Fruit fly (Drosophila melanogaster) whole organism, embryonic: ENCODE measurements around the gene Nle.

Experiments used
- Blimp-1 ChIP-seq: fragments of 200-800 bp; sonication (Bioruptor generic); optimal IDR thresholded peaks from 3 replicates; lab custom pipeline; 2018; ENCODE audit warnings: missing biosample characterization, missing genetic modification characterization, mild to moderate bottlenecking, moderate library complexity, missing genetic modification reagents
- CG4404 ChIP-seq: fragments of 200-800 bp; sonication (Bioruptor generic); IDR thresholded peaks from 2 replicates; pipeline ENCODE4 v1.3.6; 2022; ENCODE audit warnings: missing biosample characterization, missing genetic modification characterization
- Dll ChIP-seq: fragments of 200-800 bp; sonication (Bioruptor generic); IDR thresholded peaks from 4 replicates; pipeline ENCODE4 v1.3.6; 2022; ENCODE audit warnings: missing biosample characterization, missing genetic modification characterization; ENCODE audit not compliant: partially characterized antibody
- Ssrp ChIP-seq: fragments of 200-800 bp; sonication (Bioruptor generic); optimal IDR thresholded peaks from 2 replicates; lab custom pipeline; 2018; ENCODE audit warnings: missing biosample characterization, mild to moderate bottlenecking, missing genetic modification characterization, moderate library complexity
- repo ChIP-seq: fragments of 200-800 bp; sonication (Bioruptor generic); optimal IDR thresholded peaks from 2 replicates; lab custom pipeline; 2016; ENCODE audit warnings: missing biosample characterization, missing genetic modification characterization

DNA sequence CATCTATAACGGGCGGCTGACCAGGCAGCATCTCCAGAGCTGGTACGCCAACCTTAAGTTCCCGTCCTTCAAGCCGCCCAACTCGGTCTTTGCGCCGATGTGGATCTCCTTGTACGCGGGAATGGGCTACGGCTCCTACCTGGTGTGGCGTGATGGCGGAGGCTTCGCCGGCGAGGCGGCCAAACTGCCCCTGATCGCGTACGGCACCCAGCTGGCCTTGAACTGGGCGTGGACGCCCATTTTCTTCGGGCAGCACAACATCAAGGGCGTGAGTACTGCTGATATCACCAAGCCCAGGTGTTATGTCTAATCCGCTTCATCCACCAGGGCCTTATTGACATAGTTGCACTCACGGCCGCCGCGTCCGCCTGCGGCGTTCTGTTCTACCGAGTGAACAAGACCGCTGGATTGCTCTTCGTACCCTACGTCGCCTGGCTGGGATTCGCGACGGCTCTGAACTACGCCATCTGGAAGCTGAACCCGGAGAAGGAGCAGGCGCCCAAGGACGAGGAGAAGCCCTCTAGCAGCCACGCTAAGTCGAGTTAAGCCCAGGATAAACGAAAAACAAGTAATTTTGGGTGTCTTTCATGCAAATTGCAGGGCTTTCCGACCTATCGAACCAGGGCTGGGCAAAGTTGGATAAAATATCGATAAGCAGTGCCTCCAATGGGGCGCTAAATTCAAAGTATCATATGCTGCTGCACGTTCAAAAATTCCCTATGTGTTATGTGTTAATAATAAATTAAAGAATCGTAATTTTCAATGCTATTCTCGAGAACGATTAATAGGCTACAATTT is 8.0 kb downstream of the Nle start, which contains the start of gene rempA:
- TF ChIP-seq repo (GFP tag; lab: Kevin White, UChicago): no peak
- peak; percentile 74 for TF ChIP-seq Dll (GFP tag; lab: Robert Waterston, UW)
- TF ChIP-seq Ssrp (tag; lab: Kevin White, UChicago): no peak
- no peak for TF ChIP-seq Blimp-1 (GFP tag; lab: Kevin White, UChicago)
- TF ChIP-seq CG4404: no peak
